Fruit fly (Drosophila melanogaster) whole organism, embryonic: ENCODE results near the gene Fur2.

Experiments
- ATbp ChIP-seq: fragments of 200-800 bp; sonication (Bioruptor generic); optimal IDR thresholded peaks from 2 replicates; lab custom pipeline; 2017; ENCODE audit warnings: missing biosample characterization, mild to moderate bottlenecking, missing genetic modification characterization, missing genetic modification reagents
- CG10321 ChIP-seq: fragments of 200-800 bp; sonication (Bioruptor generic); IDR thresholded peaks from 2 replicates; pipeline ENCODE4 v1.3.6; 2022; ENCODE audit warnings: missing biosample characterization, missing genetic modification characterization
- CG10366 ChIP-seq: fragments of 200-800 bp; sonication (Bioruptor generic); IDR thresholded peaks from 2 replicates; pipeline ENCODE4 v1.3.6; 2022; ENCODE audit warnings: missing biosample characterization, missing genetic modification characterization
- CG10462 ChIP-seq: fragments of 200-800 bp; sonication (Bioruptor generic); optimal IDR thresholded peaks from 2 replicates; lab custom pipeline; 2016; ENCODE audit warnings: missing biosample characterization, missing genetic modification characterization
- CG1233 ChIP-seq: fragments of 200-800 bp; sonication (Bioruptor generic); optimal IDR thresholded peaks from 4 replicates; lab custom pipeline; 2018; ENCODE audit warnings: missing biosample characterization, mild to moderate bottlenecking, missing genetic modification characterization
- CG12659 ChIP-seq: fragments of 200-800 bp; sonication (Bioruptor generic); optimal IDR thresholded peaks from 3 replicates; lab custom pipeline; 2017; ENCODE audit warnings: mild to moderate bottlenecking, missing biosample characterization, missing genetic modification reagents, missing genetic modification characterization
- CG14710 ChIP-seq: fragments of 200-800 bp; sonication (Bioruptor generic); optimal IDR thresholded peaks from 3 replicates; lab custom pipeline; 2019; ENCODE audit warnings: missing biosample characterization, mild to moderate bottlenecking, missing genetic modification characterization, moderate library complexity
- CG17612 ChIP-seq: fragments of 200-800 bp; sonication (Bioruptor generic); IDR thresholded peaks from 2 replicates; pipeline ENCODE4 v1.3.6; 2022; ENCODE audit warnings: missing biosample characterization, missing genetic modification characterization
- CG18764 ChIP-seq: fragments of 200-800 bp; sonication (Bioruptor generic); optimal IDR thresholded peaks from 3 replicates; lab custom pipeline; 2016; ENCODE audit warnings: missing biosample characterization, missing genetic modification characterization
- CG2202 ChIP-seq: fragments of 200-800 bp; sonication (Bioruptor generic); optimal IDR thresholded peaks from 2 replicates; lab custom pipeline; 2018; ENCODE audit warnings: missing biosample characterization, mild to moderate bottlenecking, missing genetic modification characterization
- CG2875 ChIP-seq: fragments of 200-800 bp; sonication (Bioruptor generic); optimal IDR thresholded peaks from 2 replicates; lab custom pipeline; 2017; ENCODE audit warnings: missing biosample characterization, mild to moderate bottlenecking, missing genetic modification characterization, missing genetic modification reagents
- CG30431 ChIP-seq: fragments of 200-800 bp; sonication (Bioruptor generic); optimal IDR thresholded peaks from 2 replicates; lab custom pipeline; 2017; ENCODE audit warnings: missing biosample characterization, missing genetic modification characterization
- CG3726 ChIP-seq: fragments of 200-800 bp; sonication (Bioruptor generic); IDR thresholded peaks from 3 replicates; pipeline ENCODE4, ENCODE4 v1.3.6; 2022; ENCODE audit warnings: missing biosample characterization, missing genetic modification characterization
- CG6272 ChIP-seq: fragments of 200-800 bp; sonication (Bioruptor generic); IDR thresholded peaks from 2 replicates; pipeline ENCODE4 v1.3.6; 2022; ENCODE audit warnings: missing biosample characterization, missing genetic modification characterization
- CG8089 ChIP-seq: fragments of 200-800 bp; sonication (Bioruptor generic); optimal IDR thresholded peaks from 3 replicates; lab custom pipeline; 2016; ENCODE audit warnings: missing biosample characterization, missing genetic modification characterization
- CG8359 ChIP-seq: fragments of 200-800 bp; sonication (Bioruptor generic); optimal IDR thresholded peaks from 2 replicates; lab custom pipeline; 2017; ENCODE audit warnings: missing biosample characterization, mild to moderate bottlenecking, missing genetic modification characterization, borderline replicate concordance
- CG8388 ChIP-seq: fragments of 200-800 bp; sonication (Bioruptor generic); optimal IDR thresholded peaks from 2 replicates; lab custom pipeline; 2019; ENCODE audit warnings: missing biosample characterization, mild to moderate bottlenecking, missing genetic modification characterization, moderate library complexity
- CG9727 ChIP-seq: fragments of 200-800 bp; sonication (Bioruptor generic); optimal IDR thresholded peaks from 3 replicates; lab custom pipeline; 2017; ENCODE audit warnings: missing biosample characterization, mild to moderate bottlenecking, missing genetic modification characterization
- CG9876 ChIP-seq: fragments of 200-800 bp; sonication (Bioruptor generic); optimal IDR thresholded peaks from 2 replicates; lab custom pipeline; 2016; ENCODE audit warnings: missing biosample characterization, missing genetic modification characterization
- CG9932 ChIP-seq: fragments of 200-800 bp; sonication (Bioruptor generic); IDR thresholded peaks from 2 replicates; pipeline ENCODE4 v1.3.6; 2022; ENCODE audit warnings: missing biosample characterization, missing genetic modification characterization
- Camta ChIP-seq: fragments of 200-800 bp; sonication (Bioruptor generic); optimal IDR thresholded peaks from 2 replicates; lab custom pipeline; 2016; ENCODE audit warnings: missing biosample characterization, missing genetic modification characterization
- D19A ChIP-seq: fragments of 200-800 bp; optimal IDR thresholded peaks from 3 replicates; lab custom pipeline; 2019; ENCODE audit warnings: missing biosample characterization, mild to moderate bottlenecking, missing genetic modification characterization, moderate library complexity
- D19B ChIP-seq: fragments of 200-800 bp; sonication (Bioruptor generic); optimal IDR thresholded peaks from 2 replicates; lab custom pipeline; 2017; ENCODE audit warnings: missing biosample characterization, mild to moderate bottlenecking, missing genetic modification characterization
- ERR ChIP-seq: fragments of 200-800 bp; sonication (Bioruptor generic); optimal IDR thresholded peaks from 2 replicates; lab custom pipeline; 2016; ENCODE audit warnings: missing biosample characterization, missing genetic modification characterization
- Gug ChIP-seq: fragments of 200-800 bp; sonication (Bioruptor generic); IDR thresholded peaks from 4 replicates; pipeline ENCODE4 v1.3.6; 2022; ENCODE audit warnings: missing biosample characterization, missing genetic modification characterization
- HLHmδ ChIP-seq: fragments of 200-800 bp; sonication (Bioruptor generic); optimal IDR thresholded peaks from 2 replicates; lab custom pipeline; 2018; ENCODE audit warnings: missing biosample characterization, mild to moderate bottlenecking, missing genetic modification characterization, moderate library complexity
- Jarid2 ChIP-seq: fragments of 200-800 bp; sonication (Bioruptor generic); optimal IDR thresholded peaks from 3 replicates; lab custom pipeline; 2017; ENCODE audit warnings: mild to moderate bottlenecking, missing biosample characterization, missing genetic modification reagents, missing genetic modification characterization
- MESR4 ChIP-seq: fragments of 200-800 bp; sonication (Bioruptor generic); optimal IDR thresholded peaks from 2 replicates; lab custom pipeline; 2018; ENCODE audit warnings: missing biosample characterization, mild to moderate bottlenecking, missing genetic modification characterization, moderate library complexity
- Meics ChIP-seq: fragments of 200-800 bp; sonication (Bioruptor generic); optimal IDR thresholded peaks from 2 replicates; lab custom pipeline; 2017; ENCODE audit warnings: missing biosample characterization, mild to moderate bottlenecking, missing genetic modification characterization
- Nf-YC ChIP-seq: fragments of 200-800 bp; optimal IDR thresholded peaks from 3 replicates; lab custom pipeline; 2019; ENCODE audit warnings: missing biosample characterization, mild to moderate bottlenecking, missing genetic modification characterization, moderate library complexity
- Sox102F ChIP-seq: fragments of 200-800 bp; sonication (Bioruptor generic); optimal IDR thresholded peaks from 2 replicates; lab custom pipeline; 2018; ENCODE audit warnings: missing biosample characterization, mild to moderate bottlenecking, missing genetic modification characterization, moderate library complexity
- Xbp1 ChIP-seq: fragments of 200-800 bp; sonication (Bioruptor generic); optimal IDR thresholded peaks from 3 replicates; lab custom pipeline; 2016; ENCODE audit warnings: missing biosample characterization, mild to moderate bottlenecking, missing genetic modification characterization
- ase ChIP-seq: fragments of 200-800 bp; sonication (Bioruptor generic); IDR thresholded peaks from 3 replicates; pipeline ENCODE4 v1.3.6; 2022; ENCODE audit warnings: missing biosample characterization, missing genetic modification characterization
- br ChIP-seq: fragments of >200 bp; optimal IDR thresholded peaks from 2 replicates; lab custom pipeline; 2017
- chn ChIP-seq: fragments of 200-800 bp; sonication (Bioruptor generic); optimal IDR thresholded peaks from 2 replicates; lab custom pipeline; 2016; ENCODE audit warnings: missing biosample characterization, missing genetic modification characterization
- danr ChIP-seq: fragments of 200-800 bp; sonication (Bioruptor generic); IDR thresholded peaks from 2 replicates; pipeline ENCODE4 v1.3.6; 2022; ENCODE audit warnings: missing biosample characterization, missing genetic modification characterization
- dimm ChIP-seq: fragments of 200-800 bp; sonication (Bioruptor generic); IDR thresholded peaks from 2 replicates; pipeline ENCODE4 v1.3.6; 2022; ENCODE audit warnings: missing biosample characterization, missing genetic modification characterization
- h ChIP-seq: fragments of >200 bp; optimal IDR thresholded peaks from 2 replicates; lab custom pipeline; 2017
- inv ChIP-seq: fragments of 200-800 bp; sonication (Bioruptor generic); IDR thresholded peaks from 2 replicates; pipeline ENCODE4 v1.3.6; 2022; ENCODE audit warnings: missing biosample characterization, missing genetic modification characterization; ENCODE audit not compliant: partially characterized antibody
- jumu ChIP-seq: fragments of 200-800 bp; sonication (Bioruptor generic); optimal IDR thresholded peaks from 3 replicates; lab custom pipeline; 2016; ENCODE audit warnings: missing biosample characterization, missing genetic modification characterization
- lov ChIP-seq, 2 experiments: fragments of 200-800 bp in 1 of 2; fragments of >200 bp in 1 of 2; sonication (Bioruptor generic) in 1 of 2; IDR thresholded peaks in 1 of 2; optimal IDR thresholded peaks in 1 of 2; 2 replicates in 1 of 2; 3 replicates in 1 of 2; pipeline versions ENCODE4 v1.3.6 to Lab custom; 2017 to 2022; ENCODE audit warnings: missing biosample characterization in 1 of 2, missing genetic modification characterization in 1 of 2
- nau ChIP-seq: fragments of 200-800 bp; sonication (Bioruptor generic); optimal IDR thresholded peaks from 3 replicates; lab custom pipeline; 2017; ENCODE audit warnings: missing biosample characterization, mild to moderate bottlenecking, missing genetic modification characterization, missing genetic modification reagents
- otp ChIP-seq: fragments of 200-800 bp; sonication (Bioruptor generic); IDR thresholded peaks from 3 replicates; pipeline ENCODE4, ENCODE4 v1.3.6; 2022; ENCODE audit warnings: missing biosample characterization, missing genetic modification characterization
- rib ChIP-seq: fragments of 200-800 bp; sonication (Bioruptor generic); IDR thresholded peaks from 2 replicates; pipeline ENCODE4 v1.3.6; 2022; ENCODE audit warnings: missing biosample characterization, missing genetic modification characterization
- scrt ChIP-seq: fragments of 200-800 bp; sonication (Bioruptor generic); optimal IDR thresholded peaks from 2 replicates; lab custom pipeline; 2018; ENCODE audit warnings: missing biosample characterization, mild to moderate bottlenecking, missing genetic modification characterization, moderate library complexity
- sens ChIP-seq: fragments of 200-800 bp; sonication (Bioruptor generic); peaks from one replicate; lab custom pipeline; 2016; ENCODE audit warnings: missing biosample characterization, missing genetic modification characterization
- sens-2 ChIP-seq: fragments of 200-800 bp; sonication (Bioruptor generic); IDR thresholded peaks from 2 replicates; pipeline ENCODE4 v1.3.6; 2022; ENCODE audit warnings: missing biosample characterization, missing genetic modification characterization
- sug ChIP-seq: fragments of 200-800 bp; optimal IDR thresholded peaks from 2 replicates; lab custom pipeline; 2019; ENCODE audit warnings: missing biosample characterization, mild to moderate bottlenecking, missing genetic modification characterization, moderate library complexity
- tin ChIP-seq: fragments of 200-800 bp; sonication (Bioruptor generic); optimal IDR thresholded peaks from 3 replicates; lab custom pipeline; 2016; ENCODE audit warnings: missing biosample characterization, missing genetic modification characterization
- trh ChIP-seq: fragments of 200-800 bp; sonication (Bioruptor generic); optimal IDR thresholded peaks from 2 replicates; lab custom pipeline; 2016; ENCODE audit warnings: missing biosample characterization, missing genetic modification characterization

Gene Fur2

DNA sequence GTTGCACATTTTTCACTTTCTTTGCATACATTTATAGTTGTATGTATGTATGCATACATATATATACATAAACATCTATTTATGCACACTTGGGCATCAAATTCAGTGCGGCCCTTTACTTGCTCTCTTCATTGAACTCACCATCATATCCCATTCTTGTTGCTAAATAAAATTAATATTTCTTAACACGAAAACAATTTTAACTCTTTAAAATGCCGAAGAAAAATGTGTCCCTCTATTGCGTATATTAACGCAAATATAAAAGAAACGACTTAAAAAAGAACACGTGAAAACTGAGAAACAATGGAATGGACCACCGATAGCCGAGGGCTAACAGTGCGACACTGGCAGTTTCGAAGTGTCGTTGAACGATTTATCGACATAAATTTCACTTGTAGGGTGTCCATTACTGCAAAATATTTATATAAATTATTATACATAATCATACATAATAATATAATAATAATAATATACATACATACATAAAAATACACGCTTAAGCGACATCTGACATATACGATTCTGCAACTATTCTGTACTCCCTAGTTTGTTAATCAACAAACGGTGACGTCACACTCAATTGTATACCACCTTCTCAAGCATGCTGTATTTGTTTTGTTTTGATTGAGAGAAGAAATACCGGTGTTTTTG, 14.1 kb upstream of the Fur2 start, which contains the start of the genes U2af50 and PIG-Q (continued):
- TF ChIP-seq CG18764 (GFP tag; lab: Kevin White, UChicago) (peak; percentile 91), D19A (peak; percentile 87), MESR4 (GFP tag; lab: Kevin White, UChicago) (peak; percentile 49), CG8089 (GFP tag; lab: Kevin White, UChicago) (peak; percentile 47), ase (GFP tag; lab: Robert Waterston, UW) (peak; percentile 84), nau (GFP tag; lab: Kevin White, UChicago) (no peak), Xbp1 (peak; percentile 94), CG9727 (GFP tag; lab: Kevin White, UChicago) (peak; percentile 93), CG30431 (GFP tag; lab: Kevin White, UChicago) (no peak), inv (GFP tag; lab: Robert Waterston, UW) (peak; percentile 47; the same call in 1 of the 2 replicates), CG14710 (tag; lab: Kevin White, UChicago) (peak; percentile 97), Camta (GFP tag; lab: Kevin White, UChicago) (peak; percentile 57), CG17612 (GFP tag; lab: Robert Waterston, UW) (no peak; the same call in none of the 2 replicates), CG10462 (GFP tag; lab: Kevin White, UChicago) (peak; percentile 75), ERR (no peak), Gug (GFP tag; lab: Robert Waterston, UW) (no peak; the same call in 2 of the 4 replicates), rib (GFP tag; lab: Robert Waterston, UW) (peak; percentile 70), Nf-YC (peak; percentile 83), CG6272 (GFP tag; lab: Robert Waterston, UW) (no peak), danr (GFP tag; lab: Robert Waterston, UW) (no peak; the same call in 1 of the 2 replicates), CG3726 (GFP tag; lab: Robert Waterston, UW) (peak; percentile 85; the same call in 1 of the 3 replicates), br (lab: Kevin White, UChicago) (no peak), CG9876 (peak; percentile 48), sens-2 (GFP tag; lab: Robert Waterston, UW) (no peak; the same call in 1 of the 2 replicates), Meics (GFP tag; lab: Kevin White, UChicago) (peak; percentile 92), CG1233 (peak; percentile 91), sens (GFP tag; lab: Kevin White, UChicago) (peak; percentile 96), CG12659 (GFP tag; lab: Kevin White, UChicago) (peak; percentile 95), dimm (GFP tag; lab: Robert Waterston, UW) (no peak), chn (GFP tag; lab: Kevin White, UChicago) (peak; percentile 56), Jarid2 (GFP tag; lab: Kevin White, UChicago) (no peak), h (lab: Kevin White, UChicago) (no peak), trh (GFP tag; lab: Kevin White, UChicago) (peak; percentile 76), tin (peak; percentile 89), CG10321 (GFP tag; lab: Robert Waterston, UW) (no peak), HLHmδ (GFP tag; lab: Kevin White, UChicago) (no peak), Sox102F (GFP tag; lab: Kevin White, UChicago) (peak; percentile 95), D19B (GFP tag; lab: Kevin White, UChicago) (peak; percentile 80), jumu (GFP tag; lab: Kevin White, UChicago) (peak; percentile 32), ATbp (GFP tag; lab: Kevin White, UChicago) (peak; percentile 89), CG9932 (peak; percentile 92), CG8388 (GFP tag; lab: Kevin White, UChicago) (peak; percentile 93), scrt (GFP tag; lab: Kevin White, UChicago) (peak; percentile 84), CG8359 (GFP tag; lab: Kevin White, UChicago) (peak; percentile 86), CG2875 (GFP tag; lab: Kevin White, UChicago) (peak; percentile 85), otp (GFP tag; lab: Robert Waterston, UW) (no peak; the same call in 2 of the 3 replicates), sug (tag; lab: Kevin White, UChicago) (peak; percentile 91), CG10366 (GFP tag; lab: Robert Waterston, UW) (no peak; the same call in 1 of the 2 replicates), CG2202 (tag; lab: Kevin White, UChicago) (peak; percentile 85), lov (optimal IDR thresholded peaks at IDR 0.05; lab: Kevin White, UChicago) (no peak), lov (GFP tag; IDR thresholded peaks at IDR 0.05; lab: Robert Waterston, UW) (no peak; the same call in 2 of the 3 replicates)
